Worm (Caenorhabditis elegans): ENCODE measurements around the gene T07A5.7.

DNA sequence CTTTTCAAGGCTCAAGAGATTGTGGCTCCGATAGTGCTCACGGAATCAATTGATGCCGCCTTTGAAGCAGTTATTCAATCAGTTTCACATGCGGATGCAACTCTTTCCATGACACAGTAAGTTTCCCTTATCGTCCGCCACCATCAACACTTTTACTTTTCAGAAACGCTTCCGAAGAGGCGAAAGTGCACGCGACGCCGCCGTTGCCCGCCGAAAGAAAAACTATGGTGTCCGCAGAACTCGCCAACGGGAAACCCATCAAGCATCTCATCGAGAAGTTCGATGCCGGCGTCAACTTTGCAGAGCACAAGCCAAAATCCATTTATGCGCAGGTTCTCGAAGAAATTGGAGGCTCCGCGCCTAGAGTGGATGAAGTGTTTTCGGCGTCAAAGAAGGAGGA is 42.5 kb upstream of the T07A5.7 start:
- TF ChIP-seq blmp-1 (tag; optimal IDR thresholded peaks at IDR 0.05; ENCODE audit: insufficient read depth) (no peak), lin-39 (tag; optimal IDR thresholded peaks at IDR 0.05) (no peak), ceh-82 (tag; optimal IDR thresholded peaks at IDR 0.05) (no peak), nhr-77 (tag; optimal IDR thresholded peaks at IDR 0.05) (no peak), C34F6.9 (tag; optimal IDR thresholded peaks at IDR 0.05) (no peak), ZK546.5 (tag; optimal IDR thresholded peaks at IDR 0.05) (no peak), skn-1 (tag; optimal IDR thresholded peaks at IDR 0.05) (no peak), nhr-25 (tag; optimal IDR thresholded peaks at IDR 0.05) (no peak)

Data from whole organism, L2 larva.